Fruit fly (Drosophila melanogaster) whole organism, embryonic: ENCODE measurements around the gene Inx6.
A peak's percentile ranks its signal among the peaks of the same experiment; 100 is the strongest.

Experiments
- ATbp ChIP-seq: fragments of 200-800 bp; sonication (Bioruptor generic); optimal IDR thresholded peaks from 2 replicates; lab custom pipeline; 2017; ENCODE audit warnings: missing biosample characterization, mild to moderate bottlenecking, missing genetic modification characterization, missing genetic modification reagents
- Awh ChIP-seq: fragments of 200-800 bp; sonication (Bioruptor generic); IDR thresholded peaks from 2 replicates; pipeline ENCODE4, ENCODE4 v1.3.6; 2022; ENCODE audit warnings: missing biosample characterization, missing genetic modification characterization
- C15 ChIP-seq: fragments of 200-800 bp; sonication (Bioruptor generic); IDR thresholded peaks from 3 replicates; pipeline ENCODE4 v1.3.6; 2022; ENCODE audit warnings: missing biosample characterization, missing genetic modification characterization
- CG10267 ChIP-seq: fragments of 200-800 bp; sonication (Bioruptor generic); optimal IDR thresholded peaks from 2 replicates; lab custom pipeline; 2018; ENCODE audit warnings: missing biosample characterization, mild to moderate bottlenecking, missing genetic modification characterization, moderate library complexity
- CG11085 ChIP-seq: fragments of 200-800 bp; sonication (Bioruptor generic); IDR thresholded peaks from 2 replicates; pipeline ENCODE4 v1.3.6; 2022; ENCODE audit warnings: missing biosample characterization, missing genetic modification characterization
- CG11398 ChIP-seq: fragments of 200-800 bp; sonication (Bioruptor generic); optimal IDR thresholded peaks from 2 replicates; lab custom pipeline; 2016; ENCODE audit warnings: missing biosample characterization, missing genetic modification characterization
- CG12219 ChIP-seq: fragments of 200-800 bp; sonication (Bioruptor generic); optimal IDR thresholded peaks from 3 replicates; lab custom pipeline; 2018; ENCODE audit warnings: missing biosample characterization, mild to moderate bottlenecking, missing genetic modification characterization
- CG13123 ChIP-seq: fragments of 200-800 bp; sonication (Bioruptor generic); optimal IDR thresholded peaks from 2 replicates; lab custom pipeline; 2016; ENCODE audit warnings: missing biosample characterization, missing genetic modification characterization
- CG13624 ChIP-seq: fragments of 200-800 bp; sonication (Bioruptor generic); optimal IDR thresholded peaks from 2 replicates; lab custom pipeline; 2016; ENCODE audit warnings: missing biosample characterization, missing genetic modification characterization
- CG17568 ChIP-seq: fragments of 200-800 bp; sonication (Bioruptor generic); optimal IDR thresholded peaks from 2 replicates; lab custom pipeline; 2018; ENCODE audit warnings: missing biosample characterization, mild to moderate bottlenecking, missing genetic modification characterization, moderate library complexity
- CG18476 ChIP-seq: fragments of 200-800 bp; sonication (Bioruptor generic); optimal IDR thresholded peaks from 2 replicates; lab custom pipeline; 2016; ENCODE audit warnings: missing biosample characterization, mild to moderate bottlenecking, missing genetic modification characterization
- CG18764 ChIP-seq: fragments of 200-800 bp; sonication (Bioruptor generic); optimal IDR thresholded peaks from 3 replicates; lab custom pipeline; 2016; ENCODE audit warnings: missing biosample characterization, missing genetic modification characterization
- CG2712 ChIP-seq: fragments of 200-800 bp; optimal IDR thresholded peaks from 3 replicates; lab custom pipeline; 2019; ENCODE audit warnings: missing biosample characterization, mild to moderate bottlenecking, missing genetic modification characterization, moderate library complexity
- CG3065 ChIP-seq: fragments of 200-800 bp; sonication (Bioruptor generic); optimal IDR thresholded peaks from 2 replicates; lab custom pipeline; 2016; ENCODE audit warnings: missing biosample characterization, missing genetic modification characterization
- CG3163 ChIP-seq: fragments of 200-800 bp; sonication (Bioruptor generic); optimal IDR thresholded peaks from 3 replicates; lab custom pipeline; 2016; ENCODE audit warnings: missing biosample characterization, missing genetic modification characterization
- CG3726 ChIP-seq: fragments of 200-800 bp; sonication (Bioruptor generic); IDR thresholded peaks from 3 replicates; pipeline ENCODE4, ENCODE4 v1.3.6; 2022; ENCODE audit warnings: missing biosample characterization, missing genetic modification characterization
- CG43689 ChIP-seq: fragments of 200-800 bp; sonication (Bioruptor generic); IDR thresholded peaks from 2 replicates; pipeline ENCODE4 v1.3.6; 2022; ENCODE audit warnings: missing biosample characterization, missing genetic modification characterization
- CG6683 ChIP-seq: fragments of 200-800 bp; sonication (Bioruptor generic); optimal IDR thresholded peaks from 2 replicates; lab custom pipeline; 2017; ENCODE audit warnings: missing biosample characterization, mild to moderate bottlenecking, missing genetic modification characterization, missing genetic modification reagents
- CG7987 ChIP-seq: fragments of 200-800 bp; sonication (Bioruptor generic); optimal IDR thresholded peaks from 2 replicates; lab custom pipeline; 2018; ENCODE audit warnings: missing biosample characterization, mild to moderate bottlenecking, missing genetic modification characterization, moderate library complexity
- Camta ChIP-seq: fragments of 200-800 bp; sonication (Bioruptor generic); optimal IDR thresholded peaks from 2 replicates; lab custom pipeline; 2016; ENCODE audit warnings: missing biosample characterization, missing genetic modification characterization
- Chrac-16 ChIP-seq: fragments of 200-800 bp; sonication (Bioruptor generic); optimal IDR thresholded peaks from 3 replicates; lab custom pipeline; 2016; ENCODE audit warnings: missing biosample characterization, missing genetic modification characterization
- CrebB ChIP-seq: fragments of 200-800 bp; sonication (Bioruptor generic); optimal IDR thresholded peaks from 3 replicates; lab custom pipeline; 2018; ENCODE audit warnings: missing biosample characterization, mild to moderate bottlenecking, missing genetic modification characterization
- Doc2 ChIP-seq: fragments of 200-800 bp; sonication (Bioruptor generic); IDR thresholded peaks from 2 replicates; pipeline ENCODE4 v1.3.6; 2022; ENCODE audit warnings: missing biosample characterization, missing genetic modification characterization
- Dref ChIP-seq: fragments of 200-800 bp; sonication (Bioruptor generic); IDR thresholded peaks from 2 replicates; pipeline ENCODE4 v1.3.6; 2022; ENCODE audit warnings: missing biosample characterization, missing genetic modification characterization
- ERR ChIP-seq: fragments of 200-800 bp; sonication (Bioruptor generic); optimal IDR thresholded peaks from 2 replicates; lab custom pipeline; 2016; ENCODE audit warnings: missing biosample characterization, missing genetic modification characterization
- Hr39 ChIP-seq: fragments of >200 bp; optimal IDR thresholded peaks from 2 replicates; lab custom pipeline; 2017
- Lhr ChIP-seq: fragments of 200-800 bp; sonication (Bioruptor generic); optimal IDR thresholded peaks from 3 replicates; lab custom pipeline; 2017; ENCODE audit warnings: mild to moderate bottlenecking, missing biosample characterization, missing genetic modification reagents, missing genetic modification characterization
- NC2β ChIP-seq: fragments of 200-800 bp; sonication (Bioruptor generic); optimal IDR thresholded peaks from 2 replicates; lab custom pipeline; 2016; ENCODE audit warnings: missing biosample characterization, missing genetic modification characterization
- Nf-YC ChIP-seq: fragments of 200-800 bp; optimal IDR thresholded peaks from 3 replicates; lab custom pipeline; 2019; ENCODE audit warnings: missing biosample characterization, mild to moderate bottlenecking, missing genetic modification characterization, moderate library complexity
- YL-1 ChIP-seq: fragments of 200-800 bp; sonication (Bioruptor generic); optimal IDR thresholded peaks from 3 replicates; lab custom pipeline; 2017; ENCODE audit warnings: missing biosample characterization, mild to moderate bottlenecking, missing genetic modification characterization
- amos ChIP-seq: fragments of 200-800 bp; sonication (Bioruptor generic); IDR thresholded peaks from 2 replicates; pipeline ENCODE4 v1.3.6; 2022; ENCODE audit warnings: missing biosample characterization, missing genetic modification characterization; ENCODE audit not compliant: partially characterized antibody
- bab2 ChIP-seq: fragments of 200-800 bp; sonication (Bioruptor generic); optimal IDR thresholded peaks from 2 replicates; lab custom pipeline; 2016; ENCODE audit warnings: missing biosample characterization, missing genetic modification characterization
- corto ChIP-seq: fragments of 200-800 bp; sonication (Bioruptor generic); optimal IDR thresholded peaks from 2 replicates; lab custom pipeline; 2016; ENCODE audit warnings: missing biosample characterization, mild to moderate bottlenecking, missing genetic modification characterization, moderate library complexity
- croc ChIP-seq: fragments of 200-800 bp; sonication (Bioruptor generic); conservative IDR thresholded peaks from 3 replicates; pipeline ENCODE4 v1.3.6; 2022; ENCODE audit warnings: missing biosample characterization, missing genetic modification characterization
- da ChIP-seq: fragments of 200-800 bp; sonication (Bioruptor generic); optimal IDR thresholded peaks from 2 replicates; lab custom pipeline; 2016; ENCODE audit warnings: missing biosample characterization, missing genetic modification characterization
- disco-r ChIP-seq: fragments of 200-800 bp; sonication (Bioruptor generic); optimal IDR thresholded peaks from 2 replicates; lab custom pipeline; 2016; ENCODE audit warnings: missing biosample characterization, missing genetic modification characterization
- dysf ChIP-seq: fragments of 200-800 bp; sonication (Bioruptor generic); IDR thresholded peaks from 3 replicates; pipeline ENCODE4 v1.3.6; 2022; ENCODE audit warnings: missing biosample characterization, missing genetic modification characterization
- eve ChIP-seq, 2 experiments: fragments of >200 bp; optimal IDR thresholded peaks; 2 replicates each; lab custom pipeline; 2017; ENCODE audit warnings: missing biosample characterization in 2 of 2, missing genetic modification characterization in 2 of 2
- gsb-n ChIP-seq: fragments of 200-800 bp; sonication (Bioruptor generic); optimal IDR thresholded peaks from 3 replicates; lab custom pipeline; 2018; ENCODE audit warnings: missing biosample characterization, mild to moderate bottlenecking, missing genetic modification characterization
- inv ChIP-seq: fragments of 200-800 bp; sonication (Bioruptor generic); IDR thresholded peaks from 2 replicates; pipeline ENCODE4 v1.3.6; 2022; ENCODE audit warnings: missing biosample characterization, missing genetic modification characterization; ENCODE audit not compliant: partially characterized antibody
- phol ChIP-seq: fragments of 200-800 bp; sonication (Bioruptor generic); optimal IDR thresholded peaks from 3 replicates; lab custom pipeline; 2018; ENCODE audit warnings: missing biosample characterization, mild to moderate bottlenecking, missing genetic modification characterization, moderate library complexity
- pnt ChIP-seq: fragments of 200-800 bp; sonication (Bioruptor generic); optimal IDR thresholded peaks from 3 replicates; lab custom pipeline; 2016; ENCODE audit warnings: missing biosample characterization, missing genetic modification characterization
- row ChIP-seq: fragments of 200-800 bp; sonication (Bioruptor generic); IDR thresholded peaks from 3 replicates; pipeline ENCODE4 v1.3.6; 2022; ENCODE audit warnings: missing biosample characterization, missing genetic modification characterization
- seq ChIP-seq: fragments of 200-800 bp; sonication (Bioruptor generic); IDR thresholded peaks from 2 replicates; pipeline ENCODE4 v1.3.6; 2022; ENCODE audit warnings: missing biosample characterization, missing genetic modification characterization
- tap ChIP-seq: fragments of 200-800 bp; optimal IDR thresholded peaks from 3 replicates; lab custom pipeline; 2019; ENCODE audit warnings: missing biosample characterization, mild to moderate bottlenecking, missing genetic modification characterization, moderate library complexity
- tio ChIP-seq: fragments of 200-800 bp; sonication (Bioruptor generic); optimal IDR thresholded peaks from 2 replicates; lab custom pipeline; 2017; ENCODE audit warnings: missing biosample characterization, missing genetic modification characterization, inconsistent platforms
- tll ChIP-seq, 2 experiments: fragments of 200-800 bp in 1 of 2; fragments of >200 bp in 1 of 2; sonication (Bioruptor generic) in 1 of 2; optimal IDR thresholded peaks; 2 replicates each; lab custom pipeline; 2017 to 2019; ENCODE audit warnings: missing biosample characterization in 2 of 2, missing genetic modification characterization in 2 of 2, mild to moderate bottlenecking in 1 of 2, moderate library complexity in 1 of 2
- tna ChIP-seq: fragments of 200-800 bp; sonication (Bioruptor generic); IDR thresholded peaks from 2 replicates; pipeline ENCODE4 v1.3.6; 2022; ENCODE audit warnings: missing biosample characterization, missing genetic modification characterization; ENCODE audit not compliant: partially characterized antibody
- usp ChIP-seq: fragments of >200 bp; optimal IDR thresholded peaks from 2 replicates; lab custom pipeline; 2017; ENCODE audit warnings: missing biosample characterization, missing genetic modification characterization
- wor ChIP-seq: fragments of 200-800 bp; sonication (Bioruptor generic); IDR thresholded peaks from 2 replicates; pipeline ENCODE4 v1.3.6; 2022; ENCODE audit warnings: missing biosample characterization, missing genetic modification characterization

The Inx6 gene

dm6 chrX:20256849-20257590 lies 12.5 kb downstream of the Inx6 start, which contains the start of gene CG17065 (continued):
- 0 out of 2 replicates have a peak, but pooled peaks have one; percentile 30 for TF ChIP-seq inv (GFP tag; lab: Robert Waterston, UW)
- TF ChIP-seq YL-1 (GFP tag; lab: Kevin White, UChicago) = no peak
- TF ChIP-seq usp = no peak
- no peak for TF ChIP-seq CG18764 (GFP tag; lab: Kevin White, UChicago)
- TF ChIP-seq Hr39 (lab: Kevin White, UChicago) = no peak
- peak; percentile 57; the same call in 1 of the 3 replicates for TF ChIP-seq dysf (GFP tag; lab: Robert Waterston, UW)
- no peak for TF ChIP-seq CG13123 (GFP tag; lab: Kevin White, UChicago)
- peak; percentile 94 for TF ChIP-seq row (GFP tag; lab: Robert Waterston, UW)
- no peak for TF ChIP-seq ERR
- peak; percentile 11; the same call in 1 of the 2 replicates for TF ChIP-seq tna (GFP tag; lab: Robert Waterston, UW)
- no peak for TF ChIP-seq CG17568 (GFP tag; lab: Kevin White, UChicago)
- no peak for TF ChIP-seq wor (GFP tag; lab: Robert Waterston, UW)
- no peak for TF ChIP-seq seq (GFP tag; lab: Robert Waterston, UW)
- TF ChIP-seq Dref = peak; percentile 93
- TF ChIP-seq ATbp (GFP tag; lab: Kevin White, UChicago) = no peak
- TF ChIP-seq CG3065 (GFP tag; lab: Kevin White, UChicago) = no peak
- no peak for TF ChIP-seq C15 (GFP tag; lab: Robert Waterston, UW)
- no peak for TF ChIP-seq CG11398 (GFP tag; lab: Kevin White, UChicago)
- no peak for TF ChIP-seq CG3726 (GFP tag; lab: Robert Waterston, UW)
- peak; percentile 37; the same call in 1 of the 2 replicates for TF ChIP-seq amos (GFP tag; lab: Robert Waterston, UW)
- peak; percentile 23 for TF ChIP-seq CG13624 (GFP tag; lab: Kevin White, UChicago)
- TF ChIP-seq NC2β (GFP tag; lab: Kevin White, UChicago) = peak; percentile 17
- TF ChIP-seq CG43689 (GFP tag; lab: Robert Waterston, UW) = no peak
- no peak for TF ChIP-seq Camta
- TF ChIP-seq tio = no peak
- no peak for TF ChIP-seq Awh
- TF ChIP-seq Lhr (GFP tag; lab: Kevin White, UChicago) = peak; percentile 17
- no peak for TF ChIP-seq CG7987
- peak; percentile 6 for TF ChIP-seq pnt (GFP tag; lab: Kevin White, UChicago)
- no peak for TF ChIP-seq Doc2 (GFP tag; lab: Robert Waterston, UW)
- peak; percentile 35 for TF ChIP-seq bab2 (GFP tag; lab: Kevin White, UChicago)
- peak; percentile 38 for TF ChIP-seq CG10267 (tag; lab: Kevin White, UChicago)
- no peak for TF ChIP-seq CG18476
- peak in 1 of 2 experiments; percentile 92 for TF ChIP-seq tll (GFP tag; optimal IDR thresholded peaks at IDR 0.05; lab: Kevin White, UChicago)
- TF ChIP-seq corto (GFP tag; lab: Kevin White, UChicago) = no peak
- no peak for TF ChIP-seq CG12219 (GFP tag; lab: Kevin White, UChicago)
- peak; percentile 61 for TF ChIP-seq phol
- no peak for TF ChIP-seq croc (GFP tag; lab: Robert Waterston, UW)
- no peak for TF ChIP-seq eve (GFP tag; optimal IDR thresholded peaks at IDR 0.05; lab: Kevin White, UChicago)
- TF ChIP-seq CG11085 (GFP tag; lab: Robert Waterston, UW) = 0 out of 2 replicates have a peak, but pooled peaks have one; percentile 26
- no peak for TF ChIP-seq CrebB
- no peak for TF ChIP-seq CG6683 (GFP tag; lab: Kevin White, UChicago)
- TF ChIP-seq CG2712 = peak; percentile 31
- no peak for TF ChIP-seq Nf-YC (tag; lab: Kevin White, UChicago)
- no peak for TF ChIP-seq disco-r
- TF ChIP-seq tap = no peak
- TF ChIP-seq da = no peak
- no peak for TF ChIP-seq gsb-n
- no peak for TF ChIP-seq Chrac-16 (GFP tag; lab: Kevin White, UChicago)
- no peak for TF ChIP-seq CG3163 (GFP tag; lab: Kevin White, UChicago)
